Worm (Caenorhabditis elegans) whole organism, midembryonic: ENCODE data around the gene nas-28.

Source experiments
- T22C8.4 ChIP-seq: fragments of 200-800 bp; sonication (Bioruptor generic); IDR thresholded peaks from 2 replicates; pipeline ENCODE4 v1.3.6; 2022; ENCODE audit warnings: missing genetic modification characterization, missing compliant biosample characterization
- cog-1 ChIP-seq: sonication (generic microtip); optimal IDR thresholded peaks from 2 replicates; lab custom pipeline; 2016; ENCODE audit warnings: missing genetic modification characterization, missing compliant biosample characterization
- flt-1 ChIP-seq: fragments of 200-800 bp; sonication (Bioruptor generic); IDR thresholded peaks from 2 replicates; pipeline ENCODE4 v1.3.6; 2022; ENCODE audit warnings: missing genetic modification characterization, missing compliant biosample characterization
- klf-2 ChIP-seq: fragments of 200-800 bp; sonication (Bioruptor generic); conservative IDR thresholded peaks from 2 replicates; pipeline ENCODE4 v1.3.6; 2022; ENCODE audit warnings: missing genetic modification reagents, missing genetic modification characterization, missing compliant biosample characterization
- med-1 ChIP-seq: sonication (generic microtip); optimal IDR thresholded peaks from 2 replicates; lab custom pipeline; 2017; ENCODE audit warnings: missing genetic modification characterization, mild to moderate bottlenecking, missing compliant biosample characterization, antibody characterized with exemption, missing genetic modification reagents; ENCODE audit not compliant: insufficient read depth
- ref-1 ChIP-seq: fragments of 200-800 bp; sonication (Bioruptor generic); conservative IDR thresholded peaks from 2 replicates; pipeline ENCODE4 v1.3.6; 2022; ENCODE audit warnings: missing genetic modification reagents, missing genetic modification characterization, missing compliant biosample characterization
- tab-1 ChIP-seq: fragments of 200-800 bp; sonication (Bioruptor generic); IDR thresholded peaks from 2 replicates; pipeline ENCODE4 v1.3.6; 2022; ENCODE audit warnings: missing genetic modification characterization, missing compliant biosample characterization
- ztf-23 ChIP-seq: fragments of 200-800 bp; sonication (Bioruptor generic); IDR thresholded peaks from 2 replicates; pipeline ENCODE4 v1.3.6; 2022; ENCODE audit warnings: missing genetic modification reagents, missing genetic modification characterization, missing compliant biosample characterization
- ztf-29 ChIP-seq: fragments of 200-800 bp; sonication (Bioruptor generic); IDR thresholded peaks from 2 replicates; pipeline ENCODE4 v1.3.6; 2022; ENCODE audit warnings: missing genetic modification reagents, missing genetic modification characterization, missing compliant biosample characterization

Gene nas-28

ce11 chrIII:6183118-6183517 lies at the start of gene nas-28:
TSS of gene nas-28 (minus strand) at chrIII:6183218.
- no peak for TF ChIP-seq ztf-29 (GFP tag; lab: Robert Waterston, UW)
- no peak for TF ChIP-seq ref-1 (GFP tag; lab: Robert Waterston, UW)
- TF ChIP-seq med-1 = no peak
- no peak for TF ChIP-seq T22C8.4
- no peak for TF ChIP-seq ztf-23
- TF ChIP-seq cog-1 (tag; lab: Kevin White, UChicago) = no peak
- TF ChIP-seq tab-1 (GFP tag; lab: Robert Waterston, UW) = no peak
- no peak for TF ChIP-seq klf-2 (GFP tag; lab: Robert Waterston, UW)
- no peak for TF ChIP-seq flt-1 (GFP tag; lab: Robert Waterston, UW)

ce11 chrIII:6231880-6232279 lies 48.9 kb upstream of the nas-28 start:
- TF ChIP-seq ref-1 (GFP tag; lab: Robert Waterston, UW) (no peak), cog-1 (tag; lab: Kevin White, UChicago) (no peak), ztf-29 (GFP tag; lab: Robert Waterston, UW) (no peak), tab-1 (GFP tag; lab: Robert Waterston, UW) (no peak), med-1 (no peak), T22C8.4 (no peak), flt-1 (GFP tag; lab: Robert Waterston, UW) (no peak), ztf-23 (no peak)

ce11 chrIII:6230870-6231269 lies 47.9 kb upstream of the nas-28 start, which contains the start of gene esyt-2:
TSS of gene esyt-2 (minus strand) at chrIII:6230970.
- TF ChIP-seq T22C8.4 = no peak
- no peak for TF ChIP-seq ztf-29 (GFP tag; lab: Robert Waterston, UW)
- no peak for TF ChIP-seq flt-1 (GFP tag; lab: Robert Waterston, UW)

ce11 chrIII:6221403-6221802 lies 38.4 kb upstream of the nas-28 start:
- no peak for TF ChIP-seq cog-1 (tag; lab: Kevin White, UChicago)
- TF ChIP-seq ztf-29 (GFP tag; lab: Robert Waterston, UW) = no peak
- no peak for TF ChIP-seq flt-1 (GFP tag; lab: Robert Waterston, UW)
- no peak for TF ChIP-seq klf-2 (GFP tag; lab: Robert Waterston, UW)
- no peak for TF ChIP-seq T22C8.4
- TF ChIP-seq tab-1 (GFP tag; lab: Robert Waterston, UW) = no peak
- TF ChIP-seq ref-1 (GFP tag; lab: Robert Waterston, UW) = no peak
- no peak for TF ChIP-seq med-1

ce11 chrIII:6216833-6217466 lies 33.9 kb upstream of the nas-28 start, which contains the start of gene hot-4:
TSS of gene hot-4 (plus strand) at chrIII:6217416.
- TF ChIP-seq tab-1 (GFP tag; lab: Robert Waterston, UW) (no peak), ztf-23 (no peak), ref-1 (GFP tag; lab: Robert Waterston, UW) (no peak), T22C8.4 (no peak), med-1 (no peak), klf-2 (GFP tag; lab: Robert Waterston, UW) (no peak), flt-1 (GFP tag; lab: Robert Waterston, UW) (no peak), cog-1 (tag; lab: Kevin White, UChicago) (no peak), ztf-29 (GFP tag; lab: Robert Waterston, UW) (no peak)

ce11 chrIII:6215943-6216342 lies 32.9 kb upstream of the nas-28 start:
- TF ChIP-seq T22C8.4 (no peak), cog-1 (tag; lab: Kevin White, UChicago) (no peak), ztf-29 (GFP tag; lab: Robert Waterston, UW) (no peak), med-1 (no peak), klf-2 (GFP tag; lab: Robert Waterston, UW) (no peak), flt-1 (GFP tag; lab: Robert Waterston, UW) (no peak), ztf-23 (no peak), tab-1 (GFP tag; lab: Robert Waterston, UW) (no peak), ref-1 (GFP tag; lab: Robert Waterston, UW) (no peak)

- TF ChIP-seq ztf-29 (GFP tag; lab: Robert Waterston, UW) = no peak
- no peak for TF ChIP-seq cog-1 (tag; lab: Kevin White, UChicago)
- no peak for TF ChIP-seq klf-2 (GFP tag; lab: Robert Waterston, UW)
- TF ChIP-seq ztf-23 = no peak
- TF ChIP-seq tab-1 (GFP tag; lab: Robert Waterston, UW) = no peak
- TF ChIP-seq ref-1 (GFP tag; lab: Robert Waterston, UW) = no peak
- no peak for TF ChIP-seq med-1
- TF ChIP-seq T22C8.4 = no peak
- no peak for TF ChIP-seq flt-1 (GFP tag; lab: Robert Waterston, UW)
Measured at ce11 chrIII:6215476-6215875, 32.5 kb upstream of the nas-28 start, which contains the start of gene C23G10.11. TSS of gene C23G10.11 (minus strand) at chrIII:6215576.

ce11 chrIII:6213915-6214314 lies 30.9 kb upstream of the nas-28 start, which contains the start of gene C23G10.10:
TSS of gene C23G10.10 (minus strand) at chrIII:6214015.
- TF ChIP-seq T22C8.4 (no peak), ztf-23 (no peak)

- no peak for TF ChIP-seq ztf-23
- TF ChIP-seq klf-2 (GFP tag; lab: Robert Waterston, UW) = no peak
- TF ChIP-seq med-1 = no peak
- no peak for TF ChIP-seq cog-1 (tag; lab: Kevin White, UChicago)
- no peak for TF ChIP-seq T22C8.4
- TF ChIP-seq tab-1 (GFP tag; lab: Robert Waterston, UW) = no peak
- no peak for TF ChIP-seq ztf-29 (GFP tag; lab: Robert Waterston, UW)
- TF ChIP-seq flt-1 (GFP tag; lab: Robert Waterston, UW) = no peak
- no peak for TF ChIP-seq ref-1 (GFP tag; lab: Robert Waterston, UW)
Measured at ce11 chrIII:6210215-6210822, 27.3 kb upstream of the nas-28 start.

- TF ChIP-seq flt-1 (GFP tag; lab: Robert Waterston, UW) (no peak), tab-1 (GFP tag; lab: Robert Waterston, UW) (no peak), med-1 (no peak)
Measured at ce11 chrIII:6208984-6209383, 26.0 kb upstream of the nas-28 start, which contains the start of gene C23G10.1. TSS of gene C23G10.1 (plus strand) at chrIII:6209284.
